Worm (Caenorhabditis elegans) whole organism, L4 larva: Measurements from ENCODE around the gene T23F6.3.

Experiments used
- F49E8.2 ChIP-seq: sonication (generic microtip); optimal IDR thresholded peaks from 2 replicates; lab custom pipeline; 2016; ENCODE audit warnings: missing compliant biosample characterization, mild to moderate bottlenecking, missing genetic modification characterization, borderline replicate concordance
- ZK337.2 ChIP-seq: fragments of 200-800 bp; sonication (Bioruptor generic); IDR thresholded peaks from 2 replicates; pipeline ENCODE4 v1.3.6; 2022; ENCODE audit warnings: missing genetic modification reagents, missing genetic modification characterization, missing compliant biosample characterization
- ama-1 ChIP-seq: fragments of 150-350 bp; optimal IDR thresholded peaks from 2 replicates; lab custom pipeline; 2014; ENCODE audit warnings: inconsistent platforms, mixed read lengths
- ceh-28 ChIP-seq: fragments of 150-350 bp; optimal IDR thresholded peaks from 2 replicates; lab custom pipeline; 2014; ENCODE audit warnings: missing biosample characterization, missing genetic modification reagents, missing genetic modification characterization
- ceh-82 ChIP-seq: sonication (generic microtip); optimal IDR thresholded peaks from 2 replicates; lab custom pipeline; 2017; ENCODE audit warnings: missing biosample characterization, missing genetic modification characterization
- dmd-9 ChIP-seq: fragments of 200-800 bp; sonication (Bioruptor generic); IDR thresholded peaks from 2 replicates; pipeline ENCODE4 v1.3.6; 2022; ENCODE audit warnings: missing genetic modification reagents, missing genetic modification characterization, missing compliant biosample characterization
- fkh-10 ChIP-seq: fragments of 150-350 bp; optimal IDR thresholded peaks from 2 replicates; lab custom pipeline; 2014; ENCODE audit warnings: missing biosample characterization, missing genetic modification reagents, missing genetic modification characterization
- fos-1 ChIP-seq: fragments of 150-350 bp; optimal IDR thresholded peaks from 2 replicates; lab custom pipeline; 2014; ENCODE audit warnings: missing biosample characterization, missing genetic modification characterization
- mes-2 ChIP-seq: sonication (generic microtip); optimal IDR thresholded peaks from 2 replicates; lab custom pipeline; 2016; ENCODE audit warnings: missing genotype, mild to moderate bottlenecking, missing genetic modification characterization, missing compliant biosample characterization; ENCODE audit not compliant: poor library complexity, severe bottlenecking
- nhr-11 ChIP-seq: fragments of 150-350 bp; optimal IDR thresholded peaks from 2 replicates; lab custom pipeline; 2014; ENCODE audit warnings: missing biosample characterization, missing genetic modification characterization
- nhr-77 ChIP-seq: fragments of 150-350 bp; optimal IDR thresholded peaks from 2 replicates; lab custom pipeline; 2014; ENCODE audit warnings: missing biosample characterization, missing genetic modification characterization
- pqm-1 ChIP-seq: sonication (generic microtip); optimal IDR thresholded peaks from 2 replicates; lab custom pipeline; 2017; ENCODE audit warnings: missing biosample characterization, missing genetic modification characterization
- snpc-4 ChIP-seq: fragments of 150-350 bp; optimal IDR thresholded peaks from 2 replicates; lab custom pipeline; 2014; ENCODE audit warnings: missing biosample characterization, missing genetic modification characterization
- zip-11 ChIP-seq: fragments of 200-800 bp; sonication (Bioruptor generic); IDR thresholded peaks from 2 replicates; pipeline ENCODE4 v1.3.6; 2022; ENCODE audit warnings: missing genetic modification characterization, missing compliant biosample characterization

- TF ChIP-seq fos-1, result no peak
- TF ChIP-seq F49E8.2 (tag; lab: Kevin White, UChicago), result no peak
- no peak for TF ChIP-seq nhr-11 (tag; lab: Kevin White, UChicago)
- no peak for TF ChIP-seq ama-1 (lab: Kevin White, UChicago)
- TF ChIP-seq ceh-82 (tag; lab: Kevin White, UChicago), result no peak
- TF ChIP-seq snpc-4 (tag; lab: Kevin White, UChicago), result no peak
- TF ChIP-seq dmd-9 (GFP tag; lab: Robert Waterston, UW), result no peak
- no peak for TF ChIP-seq mes-2 (tag; lab: Kevin White, UChicago)
- no peak for TF ChIP-seq pqm-1 (tag; lab: Kevin White, UChicago)
- TF ChIP-seq zip-11 (GFP tag; lab: Robert Waterston, UW), result no peak
- TF ChIP-seq nhr-77 (tag; lab: Kevin White, UChicago), result no peak
- no peak for TF ChIP-seq ZK337.2 (GFP tag; lab: Robert Waterston, UW)
- no peak for TF ChIP-seq ceh-28
- no peak for TF ChIP-seq fkh-10
Observed at ce11 chrIV:12725228-12725627, 668 bp upstream of the T23F6.3 start.
